Fruit fly (Drosophila melanogaster) whole organism, embryonic: ENCODE data around the gene Tnks.

Experiments used
- Aef1 ChIP-seq: fragments of 200-800 bp; sonication (Bioruptor generic); IDR thresholded peaks from 3 replicates; pipeline ENCODE4 v1.3.6; 2022; ENCODE audit warnings: missing biosample characterization, missing genetic modification characterization
- Atf3 ChIP-seq: fragments of 200-800 bp; sonication (Bioruptor generic); optimal IDR thresholded peaks from 3 replicates; lab custom pipeline; 2016; ENCODE audit warnings: missing biosample characterization, missing genetic modification characterization
- CG10366 ChIP-seq: fragments of 200-800 bp; sonication (Bioruptor generic); IDR thresholded peaks from 2 replicates; pipeline ENCODE4 v1.3.6; 2022; ENCODE audit warnings: missing biosample characterization, missing genetic modification characterization
- CG10543 ChIP-seq: fragments of 200-800 bp; sonication (Bioruptor generic); optimal IDR thresholded peaks from 3 replicates; lab custom pipeline; 2017; ENCODE audit warnings: missing biosample characterization, mild to moderate bottlenecking, missing genetic modification characterization, moderate library complexity
- CG11456 ChIP-seq: fragments of 200-800 bp; sonication (Bioruptor generic); IDR thresholded peaks from 3 replicates; pipeline ENCODE4 v1.3.6; 2022; ENCODE audit warnings: missing biosample characterization, missing genetic modification characterization
- CG13624 ChIP-seq: fragments of 200-800 bp; sonication (Bioruptor generic); optimal IDR thresholded peaks from 2 replicates; lab custom pipeline; 2016; ENCODE audit warnings: missing biosample characterization, missing genetic modification characterization
- CG15479 ChIP-seq: fragments of 200-800 bp; sonication (Bioruptor generic); optimal IDR thresholded peaks from 3 replicates; lab custom pipeline; 2019; ENCODE audit warnings: missing biosample characterization, mild to moderate bottlenecking, missing genetic modification characterization, moderate library complexity
- CG1603 ChIP-seq: fragments of 200-800 bp; sonication (Bioruptor generic); optimal IDR thresholded peaks from 2 replicates; lab custom pipeline; 2019; ENCODE audit warnings: missing biosample characterization, mild to moderate bottlenecking, missing genetic modification characterization, moderate library complexity
- CG16813 ChIP-seq: fragments of 200-800 bp; sonication (Bioruptor generic); IDR thresholded peaks from 3 replicates; pipeline ENCODE4 v1.3.6; 2022; ENCODE audit warnings: missing biosample characterization, missing genetic modification characterization; ENCODE audit not compliant: partially characterized antibody
- CG17186 ChIP-seq: fragments of 200-800 bp; sonication (Bioruptor generic); optimal IDR thresholded peaks from 3 replicates; lab custom pipeline; 2017; ENCODE audit warnings: missing biosample characterization, missing genetic modification reagents, missing genetic modification characterization
- CG17385 ChIP-seq: fragments of 200-800 bp; sonication (Bioruptor generic); optimal IDR thresholded peaks from 3 replicates; lab custom pipeline; 2018; ENCODE audit warnings: missing biosample characterization, mild to moderate bottlenecking, missing genetic modification characterization
- CG1832 ChIP-seq: fragments of 200-800 bp; sonication (Bioruptor generic); optimal IDR thresholded peaks from 2 replicates; lab custom pipeline; 2017; ENCODE audit warnings: missing biosample characterization, mild to moderate bottlenecking, missing genetic modification characterization, inconsistent platforms
- CG30020 ChIP-seq: fragments of 200-800 bp; optimal IDR thresholded peaks from 2 replicates; lab custom pipeline; 2019; ENCODE audit warnings: missing biosample characterization, mild to moderate bottlenecking, missing genetic modification characterization, moderate library complexity
- CG31224 ChIP-seq: fragments of 200-800 bp; sonication (Bioruptor generic); IDR thresholded peaks from 2 replicates; pipeline ENCODE4 v1.3.6; 2022; ENCODE audit warnings: missing biosample characterization, missing genetic modification characterization
- CG3847 ChIP-seq: fragments of 200-800 bp; sonication (Bioruptor generic); IDR thresholded peaks from 2 replicates; pipeline ENCODE4 v1.3.6; 2022; ENCODE audit warnings: missing biosample characterization, missing genetic modification characterization
- CG3995 ChIP-seq: fragments of 200-800 bp; sonication (Bioruptor generic); optimal IDR thresholded peaks from 3 replicates; lab custom pipeline; 2016; ENCODE audit warnings: missing biosample characterization, missing genetic modification characterization
- CG4820 ChIP-seq: fragments of 200-800 bp; sonication (Bioruptor generic); optimal IDR thresholded peaks from 3 replicates; lab custom pipeline; 2016; ENCODE audit warnings: missing biosample characterization, missing genetic modification characterization
- CG4854 ChIP-seq: fragments of 200-800 bp; sonication (Bioruptor generic); optimal IDR thresholded peaks from 2 replicates; lab custom pipeline; 2016; ENCODE audit warnings: missing biosample characterization, missing genetic modification characterization, inconsistent platforms
- CG6765 ChIP-seq: fragments of 200-800 bp; sonication (Bioruptor generic); optimal IDR thresholded peaks from 3 replicates; lab custom pipeline; 2017; ENCODE audit warnings: missing biosample characterization, mild to moderate bottlenecking, missing genetic modification characterization
- CG6791 ChIP-seq: fragments of 200-800 bp; sonication (Bioruptor generic); IDR thresholded peaks from 3 replicates; pipeline ENCODE4 v1.3.6; 2022; ENCODE audit warnings: missing biosample characterization, missing genetic modification characterization; ENCODE audit not compliant: partially characterized antibody
- CG7271 ChIP-seq: fragments of 200-800 bp; sonication (Bioruptor generic); optimal IDR thresholded peaks from 2 replicates; lab custom pipeline; 2018; ENCODE audit warnings: missing biosample characterization, mild to moderate bottlenecking, missing genetic modification characterization, moderate library complexity
- CG8388 ChIP-seq: fragments of 200-800 bp; sonication (Bioruptor generic); optimal IDR thresholded peaks from 2 replicates; lab custom pipeline; 2019; ENCODE audit warnings: missing biosample characterization, mild to moderate bottlenecking, missing genetic modification characterization, moderate library complexity
- CG8944 ChIP-seq: fragments of 200-800 bp; sonication (Bioruptor generic); optimal IDR thresholded peaks from 3 replicates; lab custom pipeline; 2016; ENCODE audit warnings: missing biosample characterization, missing genetic modification characterization
- Fer1 ChIP-seq: fragments of 200-800 bp; sonication (Bioruptor generic); optimal IDR thresholded peaks from 2 replicates; lab custom pipeline; 2017; ENCODE audit warnings: missing biosample characterization, mild to moderate bottlenecking, missing genetic modification characterization
- Fer3 ChIP-seq: fragments of 200-800 bp; sonication (Bioruptor generic); optimal IDR thresholded peaks from 2 replicates; lab custom pipeline; 2018; ENCODE audit warnings: missing biosample characterization, mild to moderate bottlenecking, missing genetic modification characterization, moderate library complexity
- Gsc ChIP-seq: fragments of 200-800 bp; sonication (Bioruptor generic); IDR thresholded peaks from 2 replicates; pipeline ENCODE4 v1.3.6; 2022; ENCODE audit warnings: missing biosample characterization, missing genetic modification characterization
- NFAT ChIP-seq: fragments of 200-800 bp; sonication (Bioruptor generic); IDR thresholded peaks from 2 replicates; pipeline ENCODE4 v1.3.6; 2022; ENCODE audit warnings: missing biosample characterization, missing genetic modification characterization
- Pdp1 ChIP-seq, 2 experiments: fragments of 200-800 bp; sonication (Bioruptor generic); optimal IDR thresholded peaks; 3 replicates each; lab custom pipeline; 2016; ENCODE audit warnings: missing biosample characterization in 2 of 2, missing genetic modification characterization in 2 of 2, mild to moderate bottlenecking in 1 of 2, moderate library complexity in 1 of 2
- Scr ChIP-seq: fragments of 200-800 bp; sonication (Bioruptor generic); IDR thresholded peaks from 2 replicates; pipeline ENCODE4 v1.3.6; 2022; ENCODE audit warnings: missing biosample characterization, missing genetic modification characterization; ENCODE audit not compliant: partially characterized antibody
- ap ChIP-seq: fragments of 200-800 bp; sonication (Bioruptor generic); IDR thresholded peaks from 2 replicates; pipeline ENCODE4 v1.3.6; 2022; ENCODE audit warnings: missing biosample characterization, missing genetic modification characterization
- az2 ChIP-seq: fragments of 200-800 bp; sonication (Bioruptor generic); optimal IDR thresholded peaks from 3 replicates; lab custom pipeline; 2016; ENCODE audit warnings: missing biosample characterization, missing genetic modification characterization
- crp ChIP-seq, 2 experiments: fragments of 200-800 bp; sonication (Bioruptor generic); optimal IDR thresholded peaks; 2 replicates in 1 of 2; 3 replicates in 1 of 2; lab custom pipeline; 2017; ENCODE audit warnings: missing biosample characterization in 2 of 2, missing genetic modification characterization in 2 of 2, mild to moderate bottlenecking in 1 of 2, moderate library complexity in 1 of 2
- disco-r ChIP-seq: fragments of 200-800 bp; sonication (Bioruptor generic); optimal IDR thresholded peaks from 2 replicates; lab custom pipeline; 2016; ENCODE audit warnings: missing biosample characterization, missing genetic modification characterization
- eve ChIP-seq, 2 experiments: fragments of >200 bp; optimal IDR thresholded peaks; 2 replicates each; lab custom pipeline; 2017; ENCODE audit warnings: missing biosample characterization in 2 of 2, missing genetic modification characterization in 2 of 2
- ewg ChIP-seq: fragments of 200-800 bp; sonication (Bioruptor generic); optimal IDR thresholded peaks from 3 replicates; lab custom pipeline; 2017; ENCODE audit warnings: mild to moderate bottlenecking, missing biosample characterization, missing genetic modification reagents, missing genetic modification characterization
- fu2 ChIP-seq: fragments of 200-800 bp; sonication (Bioruptor generic); optimal IDR thresholded peaks from 2 replicates; lab custom pipeline; 2016; ENCODE audit warnings: missing biosample characterization, missing genetic modification characterization
- gro ChIP-seq: fragments of 200-800 bp; sonication (Bioruptor generic); optimal IDR thresholded peaks from 2 replicates; lab custom pipeline; 2016; ENCODE audit warnings: missing biosample characterization, missing genetic modification characterization
- hb ChIP-seq: fragments of 200-800 bp; sonication (Bioruptor generic); IDR thresholded peaks from 3 replicates; pipeline ENCODE4 v1.3.6; 2022; ENCODE audit warnings: missing biosample characterization, missing genetic modification characterization; ENCODE audit not compliant: partially characterized antibody
- ind ChIP-seq: fragments of 200-800 bp; sonication (Bioruptor generic); optimal IDR thresholded peaks from 3 replicates; lab custom pipeline; 2016; ENCODE audit warnings: missing biosample characterization, missing genetic modification characterization
- kay ChIP-seq: fragments of 200-800 bp; sonication (Bioruptor generic); optimal IDR thresholded peaks from 2 replicates; lab custom pipeline; 2016; ENCODE audit warnings: missing biosample characterization, missing genetic modification characterization
- knrl ChIP-seq: fragments of 200-800 bp; sonication (Bioruptor generic); IDR thresholded peaks from 3 replicates; pipeline ENCODE4 v1.3.6; 2022; ENCODE audit warnings: missing biosample characterization, missing genetic modification characterization; ENCODE audit not compliant: partially characterized antibody
- oc ChIP-seq: fragments of 200-800 bp; sonication (Bioruptor generic); optimal IDR thresholded peaks from 2 replicates; lab custom pipeline; 2018; ENCODE audit warnings: missing biosample characterization, mild to moderate bottlenecking, missing genetic modification characterization, moderate library complexity
- onecut ChIP-seq: fragments of 200-800 bp; sonication (Bioruptor generic); IDR thresholded peaks from 2 replicates; pipeline ENCODE4 v1.3.6; 2022; ENCODE audit warnings: missing biosample characterization, missing genetic modification characterization
- peb ChIP-seq: fragments of 200-800 bp; sonication (Bioruptor generic); IDR thresholded peaks from 2 replicates; pipeline ENCODE4 v1.3.6; 2022; ENCODE audit warnings: missing biosample characterization, missing genetic modification characterization
- phol ChIP-seq: fragments of 200-800 bp; sonication (Bioruptor generic); optimal IDR thresholded peaks from 3 replicates; lab custom pipeline; 2018; ENCODE audit warnings: missing biosample characterization, mild to moderate bottlenecking, missing genetic modification characterization, moderate library complexity
- sc ChIP-seq, 3 experiments: fragments of >200 bp in 2 of 3; fragments of 200-800 bp in 1 of 3; sonication (Bioruptor generic) in 1 of 3; optimal IDR thresholded peaks; 2 replicates in 2 of 3; 3 replicates in 1 of 3; lab custom pipeline; 2017; ENCODE audit warnings: mild to moderate bottlenecking in 1 of 3, missing biosample characterization in 1 of 3, missing genetic modification characterization in 1 of 3, missing genetic modification reagents in 1 of 3
- shn ChIP-seq: fragments of 200-800 bp; sonication (Bioruptor generic); optimal IDR thresholded peaks from 3 replicates; lab custom pipeline; 2016; ENCODE audit warnings: missing biosample characterization, missing genetic modification characterization
- ttk ChIP-seq: fragments of 200-800 bp; sonication (Bioruptor generic); IDR thresholded peaks from 2 replicates; pipeline ENCODE4 v2.1.2; 2022; ENCODE audit warnings: missing biosample characterization, missing genetic modification characterization
- twi ChIP-seq: fragments of 200-800 bp; optimal IDR thresholded peaks from 2 replicates; lab custom pipeline; 2019; ENCODE audit warnings: missing biosample characterization, mild to moderate bottlenecking, missing genetic modification characterization, moderate library complexity

The Tnks gene

DNA sequence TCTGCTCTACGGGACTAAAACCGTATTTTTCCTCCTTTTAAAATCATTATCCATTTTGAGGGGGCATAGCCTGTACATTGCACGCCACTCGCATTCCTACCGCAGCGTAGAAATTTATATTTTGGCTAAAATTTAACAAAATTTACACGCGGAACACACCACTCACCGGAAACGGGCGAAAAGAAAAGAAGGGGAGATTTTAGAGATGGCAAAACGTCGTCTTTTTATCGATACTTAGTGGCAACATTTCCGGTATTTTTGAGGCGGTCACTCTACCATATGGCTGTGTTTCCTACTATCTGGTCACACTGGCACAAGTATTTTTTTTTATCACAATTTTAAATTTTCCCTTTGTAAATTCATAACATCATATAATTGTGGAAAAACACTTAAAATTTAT is 23.8 kb upstream of the Tnks start, which contains the start of gene RpL27 (continued):
- peak; percentile 54 for TF ChIP-seq CG4820 (GFP tag; lab: Kevin White, UChicago)
- TF ChIP-seq CG1603 (tag; lab: Kevin White, UChicago) = peak; percentile 82
- peak; percentile 91 for TF ChIP-seq CG10543
- peak; percentile 89 for TF ChIP-seq gro
- TF ChIP-seq hb (GFP tag; lab: Robert Waterston, UW) = no peak
- peak; percentile 83 for TF ChIP-seq CG4854 (GFP tag; lab: Kevin White, UChicago)
- TF ChIP-seq CG3995 (GFP tag; lab: Kevin White, UChicago) = peak; percentile 65
- peak; percentile 34 for TF ChIP-seq CG17186
- TF ChIP-seq Fer1 (GFP tag; lab: Kevin White, UChicago) = peak; percentile 93
- no peak for TF ChIP-seq Gsc (GFP tag; lab: Robert Waterston, UW)
- peak; percentile 58 for TF ChIP-seq fu2
- no peak for TF ChIP-seq kay (GFP tag; lab: Kevin White, UChicago)
- peak; percentile 43; the same call in 1 of the 2 replicates for TF ChIP-seq peb (GFP tag; lab: Robert Waterston, UW)
- TF ChIP-seq CG6765 (GFP tag; lab: Kevin White, UChicago) = peak; percentile 93
- TF ChIP-seq CG15479 (GFP tag; lab: Kevin White, UChicago) = no peak
- peak; percentile 49 for TF ChIP-seq ewg (GFP tag; lab: Kevin White, UChicago)
- peak; percentile 65 to 84 for TF ChIP-seq Pdp1 (GFP tag; optimal IDR thresholded peaks at IDR 0.05; lab: Kevin White, UChicago)
- TF ChIP-seq CG3847 (GFP tag; lab: Robert Waterston, UW) = peak; percentile 83
- TF ChIP-seq disco-r (GFP tag; lab: Kevin White, UChicago) = peak; percentile 63
- TF ChIP-seq CG8388 (GFP tag; lab: Kevin White, UChicago) = peak; percentile 68
- TF ChIP-seq shn (GFP tag; lab: Kevin White, UChicago) = peak; percentile 65
- TF ChIP-seq CG8944 (GFP tag; lab: Kevin White, UChicago) = peak; percentile 33
- peak; percentile 90 for TF ChIP-seq CG13624 (GFP tag; lab: Kevin White, UChicago)
- no peak for TF ChIP-seq CG1832 (GFP tag; lab: Kevin White, UChicago)
- TF ChIP-seq onecut = peak; percentile 85
- peak; percentile 46 for TF ChIP-seq ind (GFP tag; lab: Kevin White, UChicago)
- peak; percentile 62 for TF ChIP-seq az2
- peak; percentile 57 for TF ChIP-seq Atf3
- TF ChIP-seq crp (GFP tag; optimal IDR thresholded peaks at IDR 0.05; lab: Kevin White, UChicago) = peak; percentile 1 to 82
- TF ChIP-seq twi (tag; lab: Kevin White, UChicago) = peak; percentile 75
- peak; percentile 78 for TF ChIP-seq CG6791
- TF ChIP-seq Aef1 (GFP tag; lab: Robert Waterston, UW) = no peak; the same call in 2 of the 3 replicates
- no peak for TF ChIP-seq sc (optimal IDR thresholded peaks at IDR 0.05; lab: Kevin White, UChicago)
- TF ChIP-seq sc (GFP tag; optimal IDR thresholded peaks at IDR 0.05; lab: Kevin White, UChicago) = peak; percentile 63
- TF ChIP-seq CG7271 = peak; percentile 92
- peak; percentile 69 for TF ChIP-seq knrl (GFP tag; lab: Robert Waterston, UW)
- TF ChIP-seq NFAT (GFP tag; lab: Robert Waterston, UW) = peak; percentile 81
- peak; percentile 52 for TF ChIP-seq CG10366 (GFP tag; lab: Robert Waterston, UW)
- TF ChIP-seq Fer3 (tag; lab: Kevin White, UChicago) = peak; percentile 88
- peak; percentile 71 for TF ChIP-seq CG16813 (GFP tag; lab: Robert Waterston, UW)
- TF ChIP-seq CG30020 (tag; lab: Kevin White, UChicago) = peak; percentile 52
- no peak for TF ChIP-seq eve (GFP tag; optimal IDR thresholded peaks at IDR 0.05; lab: Kevin White, UChicago)
- TF ChIP-seq ap (GFP tag; lab: Robert Waterston, UW) = no peak; the same call in 1 of the 2 replicates
- peak; percentile 77 for TF ChIP-seq Scr (GFP tag; lab: Robert Waterston, UW)
- TF ChIP-seq phol (tag; lab: Kevin White, UChicago) = peak; percentile 84
- TF ChIP-seq ttk = peak; percentile 63; the same call in 1 of the 2 replicates
- peak; percentile 89 for TF ChIP-seq CG11456 (GFP tag; lab: Robert Waterston, UW)
- peak; percentile 66 for TF ChIP-seq CG31224 (GFP tag; lab: Robert Waterston, UW)
- TF ChIP-seq CG17385 (GFP tag; lab: Kevin White, UChicago) = peak; percentile 88
- TF ChIP-seq oc = no peak
